Worm (Caenorhabditis elegans): ENCODE measurements around the gene F13A7.1.

The F13A7.1 gene

DNA sequence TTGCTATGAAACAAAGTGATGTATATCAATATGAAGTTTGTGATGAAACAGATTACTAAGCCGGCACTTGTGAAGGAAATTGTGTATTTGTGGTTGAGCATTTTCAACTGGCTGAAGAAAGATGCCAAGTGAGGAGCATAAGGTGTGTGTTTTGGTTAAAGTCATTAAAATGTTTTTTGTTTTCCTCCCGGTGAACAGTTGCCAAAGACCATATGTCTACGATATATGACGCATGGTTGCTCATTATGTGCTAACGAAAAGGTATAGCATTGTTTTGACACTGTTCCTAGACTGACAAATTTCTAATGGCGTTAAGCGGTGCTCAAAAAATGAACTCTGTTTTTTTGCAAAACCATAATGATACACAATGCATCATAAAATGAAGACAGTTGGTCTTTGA, 39.3 kb upstream of the F13A7.1 start, which contains the start of gene str-55:
Gene str-55 (minus strand): TSS at position 101 of the 400 bp plus-strand sequence.
- no peak for TF ChIP-seq Y67H2A.10 (GFP tag; conservative IDR thresholded peaks at IDR 0.05)
- no peak for TF ChIP-seq sptf-2 (GFP tag; optimal IDR thresholded peaks at IDR 0.05)
- no peak for TF ChIP-seq B0336.3 (GFP tag; IDR thresholded peaks at IDR 0.05)
- TF ChIP-seq ztf-25 (GFP tag; IDR thresholded peaks at IDR 0.05): no peak
- no peak for TF ChIP-seq hmg-1.2 (GFP tag; IDR thresholded peaks at IDR 0.05)
- no peak for TF ChIP-seq madf-3 (GFP tag; IDR thresholded peaks at IDR 0.05)
- no peak for TF ChIP-seq ztf-3 (GFP tag; optimal IDR thresholded peaks at IDR 0.05)
- TF ChIP-seq mes-4 (tag; optimal IDR thresholded peaks at IDR 0.05): no peak
- no peak for TF ChIP-seq D2030.7 (GFP tag; IDR thresholded peaks at IDR 0.05)
- TF ChIP-seq F39B2.1 (GFP tag; IDR thresholded peaks at IDR 0.05): no peak
- no peak for TF ChIP-seq F52B5.7 (tag; optimal IDR thresholded peaks at IDR 0.05)
- TF ChIP-seq ama-1 (optimal IDR thresholded peaks at IDR 0.05): no peak
- no peak for TF ChIP-seq ama-1 (GFP tag; optimal IDR thresholded peaks at IDR 0.05)
- no peak for TF ChIP-seq unc-62 (GFP tag; optimal IDR thresholded peaks at IDR 0.05)
- no peak for TF ChIP-seq dpff-1 (tag; optimal IDR thresholded peaks at IDR 0.05)
- no peak for TF ChIP-seq nhr-179 (tag; optimal IDR thresholded peaks at IDR 0.05)
- no peak for TF ChIP-seq C06A6.2 (GFP tag; conservative IDR thresholded peaks at IDR 0.05)

- no peak for TF ChIP-seq hrde-1 (tag; optimal IDR thresholded peaks at IDR 0.05; ENCODE audit: borderline replicate concordance)
- TF ChIP-seq akir-1 (GFP tag; optimal IDR thresholded peaks at IDR 0.05): no peak
- no peak for TF ChIP-seq B0261.1 (tag; optimal IDR thresholded peaks at IDR 0.05)
- no peak for TF ChIP-seq dpl-1 (GFP tag; optimal IDR thresholded peaks at IDR 0.05)
- no peak for TF ChIP-seq nfya-1 (tag; optimal IDR thresholded peaks at IDR 0.05; ENCODE audit: borderline replicate concordance, insufficient read depth)
- no peak for TF ChIP-seq Y67H2A.10 (GFP tag; conservative IDR thresholded peaks at IDR 0.05)
- no peak for TF ChIP-seq aptf-2 (GFP tag; conservative IDR thresholded peaks at IDR 0.05)
- TF ChIP-seq ztf-26 (tag; optimal IDR thresholded peaks at IDR 0.05): no peak
- TF ChIP-seq snpc-1.1 (tag; optimal IDR thresholded peaks at IDR 0.05; ENCODE audit: insufficient read depth): no peak
- no peak for TF ChIP-seq attf-3 (GFP tag; conservative IDR thresholded peaks at IDR 0.05)
- no peak for TF ChIP-seq ZK185.1 (tag; optimal IDR thresholded peaks at IDR 0.05; ENCODE audit: poor library complexity, severe bottlenecking)
- TF ChIP-seq B0035.1 (tag; optimal IDR thresholded peaks at IDR 0.05): no peak
- TF ChIP-seq D2030.7 (GFP tag; IDR thresholded peaks at IDR 0.05): no peak
- no peak for TF ChIP-seq ceh-40 (GFP tag; IDR thresholded peaks at IDR 0.05)
- TF ChIP-seq egl-18 (GFP tag; IDR thresholded peaks at IDR 0.05): no peak
- TF ChIP-seq dox-1 (GFP tag; IDR thresholded peaks at IDR 0.05): no peak
- TF ChIP-seq egrh-3 (GFP tag; IDR thresholded peaks at IDR 0.05): no peak
- TF ChIP-seq lag-1 (GFP tag; IDR thresholded peaks at IDR 0.05): no peak
Observed at ce11 chrV:16410521-16410920, 32.8 kb upstream of the F13A7.1 start, which contains the start of gene srh-145. srh-145 (plus strand) TSS chrV:16410713.

DNA sequence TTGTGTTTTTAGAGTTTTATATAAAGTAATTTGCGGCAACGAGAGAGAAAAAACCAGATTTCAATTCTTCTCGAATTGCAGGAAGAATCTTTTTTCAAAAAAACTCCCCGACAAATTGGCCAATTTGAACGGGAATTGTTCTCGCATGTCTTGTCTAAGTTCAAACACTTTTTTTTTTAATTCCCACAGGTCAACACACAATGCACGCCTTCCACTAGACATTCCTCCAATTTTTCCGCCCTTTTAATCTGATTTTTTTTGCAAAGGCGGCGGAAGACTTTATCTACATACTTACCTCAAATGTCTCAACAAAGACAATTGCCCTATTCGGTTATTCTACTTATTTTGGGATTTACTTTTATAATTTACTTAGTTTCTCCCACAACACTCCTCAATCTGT, 29.9 kb upstream of the F13A7.1 start, which contains the start of gene F26D2.3:
Gene F26D2.3 (plus strand): TSS at position 301 of the 400 bp plus-strand sequence.
- TF ChIP-seq snpc-4 (GFP tag; optimal IDR thresholded peaks at IDR 0.05) (no peak), snpc-4 (tag; optimal IDR thresholded peaks at IDR 0.05) (no peak), sea-2 (GFP tag; IDR thresholded peaks at IDR 0.05) (no peak), unc-130 (GFP tag; optimal IDR thresholded peaks at IDR 0.05) (no peak), nfya-2 (GFP tag; IDR thresholded peaks at IDR 0.05) (no peak), madf-3 (GFP tag; IDR thresholded peaks at IDR 0.05) (no peak), dox-1 (GFP tag; IDR thresholded peaks at IDR 0.05) (no peak), lsl-1 (GFP tag; optimal IDR thresholded peaks at IDR 0.05) (no peak), mes-4 (tag; optimal IDR thresholded peaks at IDR 0.05) (no peak), cebp-1 (GFP tag; IDR thresholded peaks at IDR 0.05) (no peak), cebp-1 (tag; optimal IDR thresholded peaks at IDR 0.05) (no peak), F39B2.1 (GFP tag; IDR thresholded peaks at IDR 0.05) (no peak), lin-54 (GFP tag; optimal IDR thresholded peaks at IDR 0.05) (no peak), hmg-20 (GFP tag; IDR thresholded peaks at IDR 0.05) (no peak), ceh-91 (GFP tag; IDR thresholded peaks at IDR 0.05) (no peak), bed-1 (GFP tag; IDR thresholded peaks at IDR 0.05) (no peak), ceh-58 (GFP tag; IDR thresholded peaks at IDR 0.05) (no peak), K12H6.12 (tag; optimal IDR thresholded peaks at IDR 0.05) (no peak), ceh-27 (GFP tag; optimal IDR thresholded peaks at IDR 0.05) (no peak), attf-6 (GFP tag; IDR thresholded peaks at IDR 0.05) (no peak)
